Fruit fly (Drosophila melanogaster): ENCODE data around the gene Nup37.

Nup37 gene

DNA sequence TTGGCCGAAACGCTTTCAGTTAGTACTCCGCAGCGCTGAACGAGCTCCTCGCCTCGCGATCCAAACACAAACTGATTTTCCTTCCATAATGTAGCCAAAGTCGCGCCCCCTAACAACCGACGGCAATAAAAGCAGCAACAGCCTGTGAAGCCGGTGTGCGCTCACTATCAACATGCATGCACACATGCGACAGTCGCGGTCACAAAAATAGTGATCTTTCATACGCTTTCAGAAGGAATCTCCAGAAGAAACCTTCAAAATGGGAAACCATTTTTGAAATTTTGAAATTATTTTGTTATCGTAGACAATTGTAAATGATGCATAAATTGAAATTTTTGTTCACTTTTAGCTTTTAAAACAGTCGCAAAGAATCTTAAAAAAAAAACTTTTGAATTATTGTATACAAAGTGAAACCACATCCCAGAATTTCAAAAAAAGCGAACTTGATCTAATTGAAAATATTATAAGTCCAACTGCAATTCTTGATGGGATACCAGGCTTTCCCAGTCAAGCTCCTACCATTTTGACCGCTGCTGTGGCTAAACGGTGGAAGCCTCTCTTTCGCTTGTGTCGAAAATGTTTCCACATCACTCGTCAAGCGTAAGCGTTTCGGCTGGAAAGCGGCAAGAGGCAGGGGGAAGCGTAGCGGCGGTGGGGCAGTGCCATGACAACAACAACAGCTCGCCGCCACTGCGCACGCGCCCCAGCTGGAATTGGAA lies 15.0 kb upstream of the Nup37 start, which contains the start of gene Cad96Cb (continued):
- TF ChIP-seq Hnf4 (GFP tag; optimal IDR thresholded peaks at IDR 0.05): peak; percentile 53
- TF ChIP-seq psq (GFP tag; optimal IDR thresholded peaks at IDR 0.05): peak; percentile 84
- TF ChIP-seq Vsx2 (GFP tag; optimal IDR thresholded peaks at IDR 0.05; ENCODE audit: partially characterized antibody): no peak
- TF ChIP-seq woc (GFP tag; optimal IDR thresholded peaks at IDR 0.05): peak; percentile 93
- peak; percentile 66 for TF ChIP-seq Jra (GFP tag; optimal IDR thresholded peaks at IDR 0.05)
- TF ChIP-seq jim (GFP tag; optimal IDR thresholded peaks at IDR 0.05): no peak
- no peak for TF ChIP-seq Abd-B (GFP tag; optimal IDR thresholded peaks at IDR 0.05)
- no peak for TF ChIP-seq N (GFP tag; optimal IDR thresholded peaks at IDR 0.05)
- TF ChIP-seq foxo (GFP tag; optimal IDR thresholded peaks at IDR 0.05): peak in 1 of 2 experiments; percentile 89
- no peak for TF ChIP-seq Mio (GFP tag; optimal IDR thresholded peaks at IDR 0.05)
- peak; percentile 63 for TF ChIP-seq CG32264 (GFP tag; optimal IDR thresholded peaks at IDR 0.05)

- peak; percentile 10 for TF ChIP-seq rgr (GFP tag; optimal IDR thresholded peaks at IDR 0.05)
- TF ChIP-seq dmrt93B (GFP tag; optimal IDR thresholded peaks at IDR 0.05): no peak
Measured at dm6 chr3R:25235362-25235761, 12.1 kb upstream of the Nup37 start, which contains the start of gene Sil1. TSS of gene Sil1 (minus strand) at chr3R:25235529.

dm6 chr3R:25236121-25236520 lies 11.3 kb upstream of the Nup37 start:
- TF ChIP-seq Dfd (GFP tag; optimal IDR thresholded peaks at IDR 0.05) (no peak), Rel (GFP tag; optimal IDR thresholded peaks at IDR 0.05) (no peak), Rel (tag; optimal IDR thresholded peaks at IDR 0.05) (no peak), GATAd (GFP tag; optimal IDR thresholded peaks at IDR 0.05) (no peak)

DNA sequence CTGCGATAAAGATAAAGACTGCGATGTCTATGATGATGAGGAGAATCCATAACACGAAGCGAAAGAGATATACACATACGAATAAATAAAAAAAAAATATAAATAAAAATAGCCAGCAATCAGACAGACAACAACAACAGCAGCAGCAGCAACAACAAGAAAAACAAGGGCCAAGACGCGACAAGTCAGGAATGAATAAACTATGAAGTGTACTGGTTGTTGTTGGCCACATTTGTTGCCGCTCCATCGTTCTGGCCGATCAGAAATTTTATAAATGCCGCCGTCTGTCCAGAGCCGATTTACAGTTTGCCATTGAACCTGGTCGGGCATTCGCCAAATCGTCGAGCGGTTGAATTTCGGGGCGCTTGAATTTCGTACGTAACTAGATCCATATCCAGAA lies 10.1 kb upstream of the Nup37 start, which contains the start of gene Jhbp7:
Jhbp7 (plus strand) TSS at position 301 of the 400 bp plus-strand sequence.
- TF ChIP-seq pan (optimal IDR thresholded peaks at IDR 0.05) (no peak), br (GFP tag; optimal IDR thresholded peaks at IDR 0.05) (no peak), CG32264 (GFP tag; optimal IDR thresholded peaks at IDR 0.05) (no peak), Hr78 (GFP tag; optimal IDR thresholded peaks at IDR 0.05) (no peak), brk (GFP tag; optimal IDR thresholded peaks at IDR 0.05) (no peak), usp (GFP tag; optimal IDR thresholded peaks at IDR 0.05) (no peak), foxo (GFP tag; optimal IDR thresholded peaks at IDR 0.05) (no peak), CG9705 (GFP tag; optimal IDR thresholded peaks at IDR 0.05) (no peak), sv (GFP tag; optimal IDR thresholded peaks at IDR 0.05) (no peak), psq (GFP tag; optimal IDR thresholded peaks at IDR 0.05) (no peak), Jra (GFP tag; optimal IDR thresholded peaks at IDR 0.05) (no peak), Dif (GFP tag; optimal IDR thresholded peaks at IDR 0.05; ENCODE audit: partially characterized antibody) (no peak), Hr83 (GFP tag; optimal IDR thresholded peaks at IDR 0.05; ENCODE audit: poor library complexity, severe bottlenecking) (no peak), GATAd (GFP tag; optimal IDR thresholded peaks at IDR 0.05) (no peak), Vsx2 (GFP tag; optimal IDR thresholded peaks at IDR 0.05; ENCODE audit: partially characterized antibody) (no peak), Hnf4 (GFP tag; optimal IDR thresholded peaks at IDR 0.05) (no peak), dmrt93B (GFP tag; optimal IDR thresholded peaks at IDR 0.05) (no peak)

dm6 chr3R:25238771-25239700 lies 8.4 kb upstream of the Nup37 start:
- TF ChIP-seq Hnf4 (GFP tag; optimal IDR thresholded peaks at IDR 0.05) (no peak), h (GFP tag; optimal IDR thresholded peaks at IDR 0.05) (no peak), Dif (GFP tag; optimal IDR thresholded peaks at IDR 0.05; ENCODE audit: partially characterized antibody) (no peak), HLH106 (tag; optimal IDR thresholded peaks at IDR 0.05) (no peak), Abd-B (GFP tag; optimal IDR thresholded peaks at IDR 0.05) (no peak)

DNA sequence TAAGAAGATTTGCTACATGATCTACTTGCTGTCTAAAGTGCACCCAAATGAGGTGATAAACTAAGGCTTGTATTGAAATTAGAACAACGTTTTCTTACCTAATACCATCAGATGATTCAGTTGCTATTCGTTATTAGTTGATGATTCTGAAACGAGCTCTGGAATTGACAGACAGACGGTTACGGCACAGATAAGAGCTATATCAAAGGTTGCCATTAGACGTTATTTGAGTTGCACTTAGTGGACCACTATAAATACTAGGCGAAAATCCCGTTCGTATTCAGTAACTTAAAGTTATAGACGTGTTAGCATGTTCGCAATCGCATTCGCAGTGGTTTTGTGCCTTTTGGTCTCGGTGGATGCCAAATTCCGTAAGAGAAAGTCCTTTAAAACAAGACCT lies 7.6 kb upstream of the Nup37 start, which contains the start of gene to:
to (plus strand) TSS at position 301 of the 400 bp plus-strand sequence.
- TF ChIP-seq HLH106 (tag; optimal IDR thresholded peaks at IDR 0.05) (no peak), Hr83 (GFP tag; optimal IDR thresholded peaks at IDR 0.05; ENCODE audit: poor library complexity, severe bottlenecking) (no peak), sage (GFP tag; optimal IDR thresholded peaks at IDR 0.05) (no peak)
